Worm (Caenorhabditis elegans) whole organism, L1 larva: ENCODE data around the gene ife-4.

ENCODE experiments used
- C34B4.2 ChIP-seq: sonication (generic microtip); optimal IDR thresholded peaks from 2 replicates; lab custom pipeline; 2017; ENCODE audit warnings: mild to moderate bottlenecking, missing genetic modification characterization, missing compliant biosample characterization
- F16B12.6 ChIP-seq: fragments of 150-350 bp; optimal IDR thresholded peaks from 2 replicates; lab custom pipeline; 2014; ENCODE audit warnings: missing biosample characterization, missing genetic modification characterization
- Y116A8C.19 ChIP-seq: sonication (generic microtip); optimal IDR thresholded peaks from 2 replicates; lab custom pipeline; 2016; ENCODE audit warnings: missing compliant biosample characterization, missing genetic modification characterization, borderline replicate concordance
- aha-1 ChIP-seq: fragments of 150-350 bp; optimal IDR thresholded peaks from 2 replicates; lab custom pipeline; 2014; ENCODE audit warnings: missing biosample characterization, missing genetic modification characterization
- alr-1 ChIP-seq: fragments of 200-800 bp; sonication (Bioruptor generic); optimal IDR thresholded peaks from 2 replicates; lab custom pipeline; 2018; ENCODE audit warnings: borderline replicate concordance, mild to moderate bottlenecking, missing genetic modification characterization, missing compliant biosample characterization
- aly-2 ChIP-seq: fragments of 150-350 bp; optimal IDR thresholded peaks from 2 replicates; lab custom pipeline; 2014; ENCODE audit warnings: missing biosample characterization, missing genetic modification characterization
- blmp-1 ChIP-seq: fragments of 150-350 bp; optimal IDR thresholded peaks from 2 replicates; lab custom pipeline; 2014; ENCODE audit warnings: missing biosample characterization, missing genetic modification characterization
- ceh-63 ChIP-seq: fragments of 200-800 bp; sonication (Bioruptor generic); optimal IDR thresholded peaks from 2 replicates; lab custom pipeline; 2018; ENCODE audit warnings: mild to moderate bottlenecking, missing genetic modification characterization, missing compliant biosample characterization
- ceh-8 ChIP-seq: fragments of 200-800 bp; sonication (Bioruptor generic); optimal IDR thresholded peaks from 2 replicates; lab custom pipeline; 2018; ENCODE audit warnings: mild to moderate bottlenecking, missing genetic modification characterization, moderate library complexity, missing compliant biosample characterization
- ceh-82 ChIP-seq, 3 experiments: fragments of 150-350 bp in 1 of 3; sonication (generic microtip) in 2 of 3; optimal IDR thresholded peaks; 2 replicates each; lab custom pipeline; 2014 to 2017; ENCODE audit warnings: missing biosample characterization in 3 of 3, missing genetic modification characterization in 3 of 3
- ceh-88 ChIP-seq: fragments of 200-800 bp; sonication (Bioruptor generic); IDR thresholded peaks from 2 replicates; pipeline ENCODE4 v1.3.6; 2022; ENCODE audit warnings: missing genetic modification characterization, missing compliant biosample characterization
- ceh-90 ChIP-seq: sonication (generic microtip); optimal IDR thresholded peaks from 2 replicates; lab custom pipeline; 2016; ENCODE audit warnings: missing genetic modification characterization, missing compliant biosample characterization
- ces-1 ChIP-seq: fragments of 150-350 bp; optimal IDR thresholded peaks from 2 replicates; lab custom pipeline; 2014; ENCODE audit warnings: missing biosample characterization, missing genetic modification reagents, missing genetic modification characterization
- dsc-1 ChIP-seq: sonication (generic microtip); optimal IDR thresholded peaks from 2 replicates; lab custom pipeline; 2016; ENCODE audit warnings: mild to moderate bottlenecking, missing genetic modification characterization, missing compliant biosample characterization
- ets-5 ChIP-seq: fragments of 200-800 bp; sonication (Bioruptor generic); IDR thresholded peaks from 2 replicates; pipeline ENCODE4 v1.3.6; 2022; ENCODE audit warnings: missing genetic modification characterization, missing compliant biosample characterization
- fkh-10 ChIP-seq: sonication (generic microtip); optimal IDR thresholded peaks from 2 replicates; lab custom pipeline; 2017; ENCODE audit warnings: missing biosample characterization, missing genetic modification reagents, missing genetic modification characterization
- grh-1 ChIP-seq: fragments of 200-800 bp; sonication (Bioruptor generic); IDR thresholded peaks from 2 replicates; pipeline ENCODE4 v1.3.6; 2022; ENCODE audit warnings: missing genetic modification reagents, missing genetic modification characterization, missing compliant biosample characterization
- hlh-17 ChIP-seq: fragments of 200-800 bp; sonication (Bioruptor generic); optimal IDR thresholded peaks from 2 replicates; lab custom pipeline; 2018; ENCODE audit warnings: missing genetic modification characterization, mild to moderate bottlenecking, missing compliant biosample characterization, moderate library complexity, borderline replicate concordance
- hlh-4 ChIP-seq: sonication (generic microtip); optimal IDR thresholded peaks from 2 replicates; lab custom pipeline; 2016; ENCODE audit warnings: mild to moderate bottlenecking, missing genetic modification characterization, missing compliant biosample characterization
- irx-1 ChIP-seq: sonication (generic microtip); optimal IDR thresholded peaks from 2 replicates; lab custom pipeline; 2016; ENCODE audit warnings: missing genetic modification characterization, missing compliant biosample characterization
- isw-1 ChIP-seq: fragments of 200-800 bp; sonication (Bioruptor generic); IDR thresholded peaks from 2 replicates; pipeline ENCODE4 v1.3.6; 2022; ENCODE audit warnings: missing genetic modification characterization, missing compliant biosample characterization
- jun-1 ChIP-seq: fragments of 150-350 bp; optimal IDR thresholded peaks from 2 replicates; lab custom pipeline; 2014; ENCODE audit warnings: missing biosample characterization, missing genetic modification reagents, missing genetic modification characterization
- lin-14 ChIP-seq: fragments of 200-800 bp; sonication (Bioruptor generic); optimal IDR thresholded peaks from 2 replicates; lab custom pipeline; 2018; ENCODE audit warnings: mild to moderate bottlenecking, missing genetic modification characterization, moderate library complexity, missing compliant biosample characterization
- lir-3 ChIP-seq: sonication (generic microtip); optimal IDR thresholded peaks from 2 replicates; lab custom pipeline; 2016; ENCODE audit warnings: mild to moderate bottlenecking, missing genetic modification characterization, moderate library complexity, missing compliant biosample characterization; ENCODE audit not compliant: poor library complexity
- lsy-2 ChIP-seq, 2 experiments: fragments of 150-350 bp; optimal IDR thresholded peaks; 2 replicates each; lab custom pipeline; 2014; ENCODE audit warnings: missing biosample characterization in 2 of 2, missing genetic modification characterization in 2 of 2
- mab-9 ChIP-seq: fragments of 200-800 bp; sonication (Bioruptor generic); IDR thresholded peaks from 2 replicates; pipeline ENCODE4 v1.3.6; 2022; ENCODE audit warnings: missing genetic modification reagents, missing genetic modification characterization, missing compliant biosample characterization
- mdl-1 ChIP-seq, 2 experiments: fragments of 150-350 bp; optimal IDR thresholded peaks; 2 replicates each; lab custom pipeline; 2014 to 2017; ENCODE audit warnings: missing biosample characterization in 2 of 2, missing genetic modification characterization in 2 of 2, inconsistent platforms in 1 of 2
- mef-2 ChIP-seq: fragments of 150-350 bp; optimal IDR thresholded peaks from 2 replicates; lab custom pipeline; 2014; ENCODE audit warnings: missing biosample characterization, missing genetic modification characterization
- mep-1 ChIP-seq: fragments of 150-350 bp; optimal IDR thresholded peaks from 2 replicates; lab custom pipeline; 2014; ENCODE audit warnings: missing biosample characterization, missing genetic modification characterization
- nhr-12 ChIP-seq: sonication (generic microtip); optimal IDR thresholded peaks from 2 replicates; lab custom pipeline; 2017; ENCODE audit warnings: missing biosample characterization, missing genetic modification characterization
- nhr-28 ChIP-seq: fragments of 150-350 bp; optimal IDR thresholded peaks from 2 replicates; lab custom pipeline; 2014; ENCODE audit warnings: missing biosample characterization, missing genetic modification characterization
- nhr-47 ChIP-seq: sonication (generic microtip); optimal IDR thresholded peaks from 2 replicates; lab custom pipeline; 2016; ENCODE audit warnings: mild to moderate bottlenecking, missing genetic modification characterization, moderate library complexity, missing compliant biosample characterization
- nhr-71 ChIP-seq: sonication (generic microtip); optimal IDR thresholded peaks from 2 replicates; lab custom pipeline; 2016; ENCODE audit warnings: mild to moderate bottlenecking, missing genetic modification characterization, moderate library complexity, missing compliant biosample characterization
- nhr-76 ChIP-seq: sonication (generic microtip); optimal IDR thresholded peaks from 2 replicates; lab custom pipeline; 2017; ENCODE audit warnings: missing biosample characterization, missing genetic modification characterization
- nhr-77 ChIP-seq: fragments of 150-350 bp; optimal IDR thresholded peaks from 2 replicates; lab custom pipeline; 2014; ENCODE audit warnings: missing biosample characterization, missing genetic modification characterization
- nhr-85 ChIP-seq: sonication (generic microtip); peaks from one replicate; lab custom pipeline; 2016; ENCODE audit warnings: missing genetic modification characterization, inconsistent platforms, missing compliant biosample characterization
- pag-3 ChIP-seq: sonication (generic microtip); optimal IDR thresholded peaks from 2 replicates; lab custom pipeline; 2017; ENCODE audit warnings: missing genetic modification characterization, mild to moderate bottlenecking, missing compliant biosample characterization, antibody characterized with exemption, borderline replicate concordance; ENCODE audit not compliant: insufficient read depth
- pax-3 ChIP-seq: fragments of 200-800 bp; sonication (Bioruptor generic); optimal IDR thresholded peaks from 2 replicates; lab custom pipeline; 2018; ENCODE audit warnings: mild to moderate bottlenecking, missing genetic modification characterization, moderate library complexity, missing compliant biosample characterization
- rnt-1 ChIP-seq: sonication (generic microtip); optimal IDR thresholded peaks from 2 replicates; lab custom pipeline; 2016; ENCODE audit warnings: mild to moderate bottlenecking, missing genetic modification characterization, moderate library complexity, missing compliant biosample characterization
- skn-1 ChIP-seq: fragments of 150-350 bp; optimal IDR thresholded peaks from 2 replicates; lab custom pipeline; 2014; ENCODE audit warnings: missing biosample characterization, missing genetic modification characterization
- snu-23 ChIP-seq: sonication (generic microtip); optimal IDR thresholded peaks from 2 replicates; lab custom pipeline; 2016; ENCODE audit warnings: missing genetic modification characterization, missing compliant biosample characterization
- swsn-7 ChIP-seq: sonication (generic microtip); optimal IDR thresholded peaks from 2 replicates; lab custom pipeline; 2016; ENCODE audit warnings: missing genetic modification characterization, missing compliant biosample characterization
- tbx-2 ChIP-seq: sonication (generic microtip); optimal IDR thresholded peaks from 2 replicates; lab custom pipeline; 2016; ENCODE audit warnings: missing genetic modification characterization, missing compliant biosample characterization
- unc-130 ChIP-seq: fragments of 150-350 bp; optimal IDR thresholded peaks from 2 replicates; lab custom pipeline; 2017; ENCODE audit warnings: missing biosample characterization, missing genetic modification characterization, inconsistent platforms
- unc-30 ChIP-seq: sonication (generic microtip); optimal IDR thresholded peaks from 2 replicates; lab custom pipeline; 2017; ENCODE audit warnings: missing biosample characterization, missing genetic modification characterization
- unc-62 ChIP-seq: fragments of 150-350 bp; optimal IDR thresholded peaks from 2 replicates; lab custom pipeline; 2014; ENCODE audit warnings: missing biosample characterization, missing genetic modification reagents, missing genetic modification characterization
- unc-86 ChIP-seq: sonication (generic microtip); optimal IDR thresholded peaks from 2 replicates; lab custom pipeline; 2016; ENCODE audit warnings: missing genetic modification characterization, missing compliant biosample characterization
- vab-15 ChIP-seq: sonication (generic microtip); optimal IDR thresholded peaks from 2 replicates; lab custom pipeline; 2017; ENCODE audit warnings: missing genotype, mild to moderate bottlenecking, missing genetic modification characterization, missing compliant biosample characterization
- xbp-1 ChIP-seq: sonication (generic microtip); optimal IDR thresholded peaks from 2 replicates; lab custom pipeline; 2016; ENCODE audit warnings: missing genetic modification characterization, missing compliant biosample characterization
- zag-1 ChIP-seq: fragments of 150-350 bp; optimal IDR thresholded peaks from 2 replicates; lab custom pipeline; 2014; ENCODE audit warnings: missing biosample characterization, missing genetic modification characterization
- ztf-11 ChIP-seq, 2 experiments: sonication (generic microtip); optimal IDR thresholded peaks; 2 replicates each; lab custom pipeline; 2016 to 2017; ENCODE audit warnings: missing genetic modification characterization in 2 of 2, missing biosample characterization in 1 of 2, missing compliant biosample characterization in 1 of 2
- ztf-4 ChIP-seq: fragments of 150-350 bp; optimal IDR thresholded peaks from 2 replicates; lab custom pipeline; 2014; ENCODE audit warnings: missing biosample characterization, missing genetic modification characterization

Gene ife-4

ce11 chrX:1062403-1063073 lies 41.5 kb upstream of the ife-4 start, which contains the start of gene unc-1:
Gene unc-1 (minus strand): TSS chrX:1062453.
- TF ChIP-seq nhr-12 (no peak), ets-5 (no peak), nhr-77 (tag; lab: Kevin White, UChicago) (no peak), vab-15 (tag; lab: Kevin White, UChicago) (no peak), pax-3 (no peak), blmp-1 (tag; lab: Kevin White, UChicago) (no peak), swsn-7 (tag; lab: Kevin White, UChicago) (peak; percentile 24), grh-1 (GFP tag; lab: Robert Waterston, UW) (no peak), nhr-47 (tag; lab: Kevin White, UChicago) (peak; percentile 31), alr-1 (tag; lab: Kevin White, UChicago) (no peak), nhr-28 (tag; lab: Kevin White, UChicago) (no peak), ztf-4 (tag; lab: Kevin White, UChicago) (no peak), lin-14 (peak; percentile 87), ceh-63 (GFP tag; lab: Kevin White, UChicago) (no peak), ceh-90 (no peak), xbp-1 (tag; lab: Kevin White, UChicago) (no peak), ztf-11 (tag; optimal IDR thresholded peaks at IDR 0.05; lab: Kevin White, UChicago) (no peak), F16B12.6 (tag; lab: Kevin White, UChicago) (no peak), snu-23 (GFP tag; lab: Kevin White, UChicago) (peak; percentile 15), ceh-8 (GFP tag; lab: Kevin White, UChicago) (no peak), mep-1 (tag; lab: Kevin White, UChicago) (peak; percentile 37), rnt-1 (tag; lab: Kevin White, UChicago) (peak; percentile 25), tbx-2 (tag; lab: Kevin White, UChicago) (peak; percentile 12), zag-1 (tag; lab: Kevin White, UChicago) (no peak), unc-30 (tag; lab: Kevin White, UChicago) (no peak), unc-130 (tag; lab: Kevin White, UChicago) (no peak), aha-1 (tag; lab: Kevin White, UChicago) (no peak), mef-2 (no peak), ceh-82 (tag; optimal IDR thresholded peaks at IDR 0.05; lab: Kevin White, UChicago) (peak in 1 of 3 experiments; percentile 55), C34B4.2 (tag; lab: Kevin White, UChicago) (no peak), skn-1 (tag; lab: Kevin White, UChicago) (peak; percentile 17), dsc-1 (peak; percentile 21), unc-86 (tag; lab: Kevin White, UChicago) (peak; percentile 31), lsy-2 (tag; optimal IDR thresholded peaks at IDR 0.05; lab: Kevin White, UChicago) (peak; percentile 13 to 37), unc-62 (GFP tag; lab: Kevin White, UChicago) (no peak), nhr-76 (no peak), hlh-17 (GFP tag; lab: Kevin White, UChicago) (no peak), nhr-71 (peak; percentile 28), aly-2 (tag; lab: Kevin White, UChicago) (no peak), fkh-10 (GFP tag; lab: Kevin White, UChicago) (peak; percentile 36), ces-1 (GFP tag; lab: Kevin White, UChicago) (peak; percentile 62), lir-3 (tag; lab: Kevin White, UChicago) (no peak)

DNA sequence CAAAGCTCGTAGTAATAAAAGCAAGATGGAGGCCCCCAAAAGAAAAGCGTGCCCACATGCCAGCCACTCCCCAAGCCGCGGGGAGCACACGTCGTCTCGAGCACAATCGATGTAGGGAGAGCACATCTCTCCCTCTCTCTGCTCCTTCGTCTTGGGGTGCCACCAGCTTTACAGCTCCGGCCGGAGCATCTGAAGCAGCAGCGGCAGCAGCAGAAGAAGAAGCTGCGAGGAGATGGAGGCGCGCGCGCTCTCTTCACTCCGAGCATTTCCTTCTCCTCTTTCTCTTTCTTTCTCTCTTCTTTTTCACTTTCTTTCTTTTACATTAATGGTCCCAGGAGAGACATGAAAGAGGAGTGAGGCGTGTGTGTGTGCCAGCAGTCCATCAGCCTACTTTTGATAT lies 39.9 kb upstream of the ife-4 start:
- TF ChIP-seq ets-5, result no peak
- TF ChIP-seq hlh-4 (tag; lab: Kevin White, UChicago), result no peak
- TF ChIP-seq nhr-77 (tag; lab: Kevin White, UChicago), result no peak
- TF ChIP-seq Y116A8C.19 (tag; lab: Kevin White, UChicago), result no peak
- no peak for TF ChIP-seq ceh-88 (GFP tag; lab: Robert Waterston, UW)
- TF ChIP-seq pag-3 (tag; lab: Kevin White, UChicago), result no peak
- peak in 1 of 2 experiments; percentile 31 for TF ChIP-seq mdl-1 (tag; optimal IDR thresholded peaks at IDR 0.05; lab: Kevin White, UChicago)
- no peak for TF ChIP-seq nhr-85 (tag; lab: Kevin White, UChicago)
- TF ChIP-seq unc-130 (tag; lab: Kevin White, UChicago), result no peak
- TF ChIP-seq irx-1 (tag; lab: Kevin White, UChicago), result peak; percentile 23
- peak in 1 of 2 experiments; percentile 49 for TF ChIP-seq lsy-2 (tag; optimal IDR thresholded peaks at IDR 0.05; lab: Kevin White, UChicago)
- TF ChIP-seq jun-1 (tag; lab: Kevin White, UChicago), result peak; percentile 11
- peak; percentile 79 for TF ChIP-seq fkh-10 (GFP tag; lab: Kevin White, UChicago)
- TF ChIP-seq mab-9, result no peak
- TF ChIP-seq lin-14, result peak; percentile 91
- TF ChIP-seq isw-1 (GFP tag; lab: Robert Waterston, UW), result no peak; the same call in 1 of the 2 replicates
